Fruit fly (Drosophila melanogaster) whole organism, prepupa: Measurements from ENCODE around the gene Cpr62Bb.
A peak's percentile ranks its signal among the peaks of the same experiment; 100 is the strongest.

ENCODE experiments used
- CG10631 ChIP-seq: fragments of 200-800 bp; sonication (Bioruptor generic); optimal IDR thresholded peaks from 2 replicates; lab custom pipeline; 2016; ENCODE audit warnings: missing biosample characterization, missing genetic modification characterization
- CG10669 ChIP-seq: fragments of 200-800 bp; sonication (Bioruptor generic); optimal IDR thresholded peaks from 3 replicates; lab custom pipeline; 2018; ENCODE audit warnings: missing biosample characterization, mild to moderate bottlenecking, missing genetic modification characterization, moderate library complexity
- CG11294 ChIP-seq: fragments of 200-800 bp; sonication (Bioruptor generic); IDR thresholded peaks from 2 replicates; pipeline ENCODE4 v1.3.6; 2022; ENCODE audit warnings: missing biosample characterization, missing genetic modification characterization
- CG11762 ChIP-seq: fragments of 200-800 bp; sonication (Bioruptor generic); optimal IDR thresholded peaks from 3 replicates; lab custom pipeline; 2016; ENCODE audit warnings: missing biosample characterization, missing genetic modification characterization; ENCODE audit not compliant: insufficient read depth
- CG1621 ChIP-seq: fragments of 200-800 bp; sonication (Bioruptor generic); optimal IDR thresholded peaks from 3 replicates; lab custom pipeline; 2018; ENCODE audit warnings: missing biosample characterization, mild to moderate bottlenecking, missing genetic modification characterization
- CG3032 ChIP-seq: fragments of 200-800 bp; optimal IDR thresholded peaks from 2 replicates; lab custom pipeline; 2019; ENCODE audit warnings: missing biosample characterization, mild to moderate bottlenecking, missing genetic modification characterization, moderate library complexity
- CG32006 ChIP-seq: fragments of 200-800 bp; sonication (Bioruptor generic); optimal IDR thresholded peaks from 3 replicates; lab custom pipeline; 2017; ENCODE audit warnings: missing biosample characterization, mild to moderate bottlenecking, missing genetic modification characterization
- CG34406 ChIP-seq: fragments of 200-800 bp; sonication (Bioruptor generic); optimal IDR thresholded peaks from 3 replicates; lab custom pipeline; 2016; ENCODE audit warnings: missing biosample characterization, missing genetic modification characterization
- CG6163 ChIP-seq: fragments of 200-800 bp; sonication (Bioruptor generic); IDR thresholded peaks from 3 replicates; pipeline ENCODE4 v1.3.6; 2022; ENCODE audit warnings: missing biosample characterization, missing genetic modification characterization
- CG6276 ChIP-seq: fragments of 200-800 bp; sonication (Bioruptor generic); optimal IDR thresholded peaks from 2 replicates; lab custom pipeline; 2017; ENCODE audit warnings: missing biosample characterization, mild to moderate bottlenecking, missing genetic modification characterization
- CG6792 ChIP-seq: fragments of 200-800 bp; sonication (Bioruptor generic); optimal IDR thresholded peaks from 3 replicates; lab custom pipeline; 2016; ENCODE audit warnings: missing biosample characterization, missing genetic modification characterization
- CG6854 ChIP-seq: fragments of 200-800 bp; sonication (Bioruptor generic); optimal IDR thresholded peaks from 2 replicates; lab custom pipeline; 2017; ENCODE audit warnings: missing biosample characterization, mild to moderate bottlenecking, missing genetic modification characterization
- CG8319 ChIP-seq: fragments of 200-800 bp; sonication (Bioruptor generic); optimal IDR thresholded peaks from 3 replicates; lab custom pipeline; 2016; ENCODE audit warnings: missing biosample characterization, missing genetic modification characterization
- CG9139 ChIP-seq: fragments of 200-800 bp; sonication (Bioruptor generic); optimal IDR thresholded peaks from 3 replicates; lab custom pipeline; 2017; ENCODE audit warnings: missing biosample characterization, mild to moderate bottlenecking, missing genetic modification characterization
- Eip78C ChIP-seq: fragments of 200-800 bp; sonication (Bioruptor generic); peaks from one replicate; lab custom pipeline; 2016; ENCODE audit warnings: missing biosample characterization, missing genetic modification characterization
- Eip93F ChIP-seq: fragments of 200-800 bp; sonication (Bioruptor generic); optimal IDR thresholded peaks from 2 replicates; lab custom pipeline; 2016; ENCODE audit warnings: missing biosample characterization, mild to moderate bottlenecking, missing genetic modification characterization
- Ets21C ChIP-seq: fragments of 200-800 bp; sonication (Bioruptor generic); optimal IDR thresholded peaks from 3 replicates; lab custom pipeline; 2016; ENCODE audit warnings: missing biosample characterization, missing genetic modification characterization
- Hr39 ChIP-seq: fragments of 200-800 bp; sonication (Bioruptor generic); optimal IDR thresholded peaks from 2 replicates; lab custom pipeline; 2016; ENCODE audit warnings: missing biosample characterization, missing genetic modification characterization
- Hr4 ChIP-seq: fragments of 200-800 bp; sonication (Bioruptor generic); optimal IDR thresholded peaks from 3 replicates; lab custom pipeline; 2016; ENCODE audit warnings: missing biosample characterization, missing genetic modification characterization
- Smox ChIP-seq: fragments of 200-800 bp; sonication (Bioruptor generic); optimal IDR thresholded peaks from 3 replicates; lab custom pipeline; 2016; ENCODE audit warnings: missing biosample characterization, missing genetic modification characterization
- Sox102F ChIP-seq: fragments of 200-800 bp; sonication (Bioruptor generic); optimal IDR thresholded peaks from 2 replicates; lab custom pipeline; 2016; ENCODE audit warnings: missing biosample characterization, mild to moderate bottlenecking, missing genetic modification characterization
- Sox15 ChIP-seq: fragments of 200-800 bp; sonication (Bioruptor generic); optimal IDR thresholded peaks from 3 replicates; lab custom pipeline; 2016; ENCODE audit warnings: missing biosample characterization, missing genetic modification characterization
- achi ChIP-seq: fragments of 200-800 bp; sonication (Bioruptor generic); optimal IDR thresholded peaks from 3 replicates; lab custom pipeline; 2016; ENCODE audit warnings: missing biosample characterization, missing genetic modification characterization
- acj6 ChIP-seq: fragments of 200-800 bp; sonication (Bioruptor generic); optimal IDR thresholded peaks from 3 replicates; lab custom pipeline; 2016; ENCODE audit warnings: missing biosample characterization, missing genetic modification characterization
- cyc ChIP-seq: fragments of 200-800 bp; sonication (Bioruptor generic); optimal IDR thresholded peaks from 3 replicates; lab custom pipeline; 2016; ENCODE audit warnings: missing biosample characterization, missing genetic modification characterization
- dac ChIP-seq: fragments of 200-800 bp; sonication (Bioruptor generic); optimal IDR thresholded peaks from 2 replicates; lab custom pipeline; 2017; ENCODE audit warnings: missing biosample characterization, mild to moderate bottlenecking, missing genetic modification characterization
- dsx ChIP-seq: fragments of 200-800 bp; optimal IDR thresholded peaks from 3 replicates; lab custom pipeline; 2019; ENCODE audit warnings: missing biosample characterization, mild to moderate bottlenecking, missing genetic modification characterization, moderate library complexity; ENCODE audit not compliant: poor library complexity, severe bottlenecking
- esn ChIP-seq: fragments of 200-800 bp; sonication (Bioruptor generic); optimal IDR thresholded peaks from 2 replicates; lab custom pipeline; 2016; ENCODE audit warnings: missing biosample characterization, mild to moderate bottlenecking, missing genetic modification characterization, moderate library complexity
- fkh ChIP-seq: fragments of 200-800 bp; sonication (Bioruptor generic); optimal IDR thresholded peaks from 3 replicates; lab custom pipeline; 2017; ENCODE audit warnings: missing biosample characterization, mild to moderate bottlenecking, missing genetic modification characterization, moderate library complexity
- net ChIP-seq: fragments of 200-800 bp; sonication (Bioruptor generic); optimal IDR thresholded peaks from 3 replicates; lab custom pipeline; 2016; ENCODE audit warnings: missing biosample characterization, missing genetic modification characterization
- pdm3 ChIP-seq: fragments of 200-800 bp; sonication (Bioruptor generic); optimal IDR thresholded peaks from 3 replicates; lab custom pipeline; 2016; ENCODE audit warnings: missing biosample characterization, missing genetic modification characterization
- svp ChIP-seq: fragments of 200-800 bp; sonication (Bioruptor generic); peaks from one replicate; lab custom pipeline; 2016; ENCODE audit warnings: missing biosample characterization, missing genetic modification characterization
- topi ChIP-seq: fragments of 200-800 bp; sonication (Bioruptor generic); optimal IDR thresholded peaks from 3 replicates; lab custom pipeline; 2016; ENCODE audit warnings: missing biosample characterization, missing genetic modification characterization
- vri ChIP-seq: fragments of 200-800 bp; sonication (Bioruptor generic); optimal IDR thresholded peaks from 3 replicates; lab custom pipeline; 2016; ENCODE audit warnings: missing biosample characterization, mild to moderate bottlenecking, missing genetic modification characterization

Gene Cpr62Bb

DNA sequence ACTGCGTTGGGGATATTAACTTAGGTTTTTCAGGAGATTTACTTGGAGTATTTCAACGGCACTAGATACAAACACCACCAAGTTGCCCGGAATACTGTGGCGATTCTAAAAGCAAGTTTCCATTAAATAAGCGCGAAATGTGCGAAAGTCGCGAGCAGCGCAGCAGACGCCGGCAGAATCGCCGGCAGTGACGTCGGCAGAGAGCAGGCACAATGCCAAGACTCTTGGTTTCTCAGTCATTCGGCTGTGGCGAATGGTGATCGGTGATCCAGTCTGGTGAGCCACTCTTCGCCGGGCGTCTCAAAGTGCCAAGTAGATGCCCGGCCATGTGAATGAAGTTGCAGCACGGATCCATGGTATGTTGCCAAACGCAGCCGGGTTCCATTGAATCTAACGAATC is at the start of gene Cpr62Bb:
Gene Cpr62Bb, minus strand, starts transcription at position 101 of the 400 bp plus-strand sequence.
- TF ChIP-seq acj6 (GFP tag; lab: Kevin White, UChicago) (no peak), CG3032 (tag; lab: Kevin White, UChicago) (no peak), CG34406 (GFP tag; lab: Kevin White, UChicago) (no peak), Smox (no peak), esn (GFP tag; lab: Kevin White, UChicago) (no peak), CG9139 (no peak), CG11294 (GFP tag; lab: Robert Waterston, UW) (no peak), fkh (GFP tag; lab: Kevin White, UChicago) (no peak), achi (no peak), CG10669 (GFP tag; lab: Kevin White, UChicago) (no peak), topi (no peak), CG6163 (no peak), Ets21C (GFP tag; lab: Kevin White, UChicago) (no peak)

DNA sequence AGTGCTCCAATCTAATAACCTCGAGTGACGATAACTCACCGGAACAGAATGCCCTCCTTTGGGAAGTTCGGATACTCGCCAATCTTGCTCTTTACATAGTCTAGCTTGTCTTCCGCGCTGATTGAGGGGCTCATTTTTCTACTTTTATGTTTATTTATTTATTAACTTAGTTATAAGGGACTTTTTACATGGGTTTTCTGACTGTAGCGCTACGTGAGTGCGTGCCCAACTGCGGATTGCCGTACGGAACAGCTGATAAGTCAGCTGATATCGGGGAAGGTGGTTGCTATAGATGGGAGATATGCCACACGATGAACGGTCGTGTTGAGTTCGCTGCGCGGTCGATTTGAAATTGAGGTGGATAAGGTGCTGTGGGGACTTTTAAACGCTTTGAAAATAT is 49.7 kb upstream of the Cpr62Bb start, which contains the start of gene Aprt:
Gene Aprt, minus strand, starts transcription at position 368 of the 400 bp plus-strand sequence.
- TF ChIP-seq cyc (GFP tag; lab: Kevin White, UChicago), result no peak
- TF ChIP-seq CG6854 (GFP tag; lab: Kevin White, UChicago), result no peak
- no peak for TF ChIP-seq Hr39 (GFP tag; lab: Kevin White, UChicago)
- TF ChIP-seq CG1621 (tag; lab: Kevin White, UChicago), result peak; percentile 99
- TF ChIP-seq Eip93F (GFP tag; lab: Kevin White, UChicago), result no peak
- no peak for TF ChIP-seq Hr4 (GFP tag; lab: Kevin White, UChicago)
- TF ChIP-seq net (GFP tag; lab: Kevin White, UChicago), result no peak
- TF ChIP-seq dsx (GFP tag; lab: Kevin White, UChicago), result peak; percentile 4
- TF ChIP-seq topi, result no peak
- no peak for TF ChIP-seq pdm3 (GFP tag; lab: Kevin White, UChicago)
- TF ChIP-seq CG11294 (GFP tag; lab: Robert Waterston, UW), result no peak
- no peak for TF ChIP-seq CG32006 (GFP tag; lab: Kevin White, UChicago)
- TF ChIP-seq fkh (GFP tag; lab: Kevin White, UChicago), result peak; percentile 29
- peak; percentile 90 for TF ChIP-seq svp (GFP tag; lab: Kevin White, UChicago)
- peak; percentile 48 for TF ChIP-seq Eip78C
- no peak for TF ChIP-seq CG10669 (GFP tag; lab: Kevin White, UChicago)
- no peak for TF ChIP-seq CG8319

DNA sequence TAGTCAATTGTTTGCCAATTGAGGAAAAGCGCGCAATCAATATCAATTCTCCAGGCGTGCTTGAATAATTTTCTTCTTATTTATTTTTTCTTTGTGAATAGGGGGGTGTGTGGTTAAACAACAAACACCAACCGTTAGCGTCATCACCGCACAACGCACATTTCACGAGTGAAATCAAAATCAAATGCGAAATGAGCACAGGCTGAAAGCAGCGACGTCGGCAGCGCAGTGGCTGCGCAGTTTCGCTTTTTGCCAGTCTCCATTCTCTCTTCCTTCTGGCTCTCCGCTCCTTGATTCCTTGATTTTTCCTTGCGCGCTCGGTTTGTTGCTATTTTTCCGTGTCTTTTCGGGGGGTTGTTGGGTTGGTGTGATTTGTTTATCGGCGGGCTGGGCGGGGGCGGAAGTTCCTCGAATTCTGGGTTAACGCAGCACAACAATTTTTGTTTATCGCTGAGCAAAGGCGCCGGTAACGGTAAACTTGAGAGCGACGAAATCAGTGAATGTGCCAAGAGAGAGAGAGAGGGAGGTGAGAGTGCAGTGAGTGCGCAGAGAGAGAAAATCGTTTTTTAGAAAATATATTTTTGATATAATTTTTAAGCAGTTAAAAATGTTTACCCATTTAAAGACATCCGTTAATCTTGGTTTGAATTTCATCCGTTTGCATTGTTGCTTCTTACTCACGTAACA is 48.0 kb upstream of the Cpr62Bb start, which contains the start of gene CG13937:
Gene CG13937, minus strand, starts transcription at position 174 of the 687 bp plus-strand sequence.
- peak; percentile 40 for TF ChIP-seq Eip78C
- peak; percentile 11 for TF ChIP-seq fkh (GFP tag; lab: Kevin White, UChicago)
- TF ChIP-seq CG6792, result no peak

DNA sequence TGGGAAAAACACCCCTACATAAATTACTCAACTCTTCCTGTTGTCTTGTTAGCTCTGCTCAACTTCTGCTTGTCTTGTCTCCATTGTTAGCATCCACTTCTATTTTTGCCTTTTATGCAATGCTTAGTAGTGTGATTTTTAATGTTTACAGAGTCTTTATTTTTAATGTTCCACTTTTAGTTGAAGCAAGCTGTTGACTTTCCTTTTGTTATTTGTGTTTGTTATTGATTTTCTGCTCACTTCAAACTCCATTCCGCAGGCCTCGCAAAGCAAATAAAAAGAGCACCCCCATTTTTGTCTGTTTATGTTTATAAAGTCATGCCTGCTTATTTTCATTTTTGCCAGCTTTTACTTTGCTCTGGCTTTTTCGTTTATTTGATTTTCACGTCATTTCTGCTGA is 47.0 kb upstream of the Cpr62Bb start:
- peak; percentile 51 for TF ChIP-seq Eip78C
- TF ChIP-seq Eip93F (GFP tag; lab: Kevin White, UChicago), result no peak
- TF ChIP-seq esn (GFP tag; lab: Kevin White, UChicago), result no peak
- TF ChIP-seq Sox15 (GFP tag; lab: Kevin White, UChicago), result no peak
- no peak for TF ChIP-seq Sox102F (GFP tag; lab: Kevin White, UChicago)
- TF ChIP-seq CG10631 (GFP tag; lab: Kevin White, UChicago), result no peak
- TF ChIP-seq CG11762 (GFP tag; lab: Kevin White, UChicago), result no peak
- TF ChIP-seq CG6276 (GFP tag; lab: Kevin White, UChicago), result no peak
- no peak for TF ChIP-seq dac (GFP tag; lab: Kevin White, UChicago)
- TF ChIP-seq achi, result no peak
- peak; percentile 20 for TF ChIP-seq fkh (GFP tag; lab: Kevin White, UChicago)
- no peak for TF ChIP-seq topi
- no peak for TF ChIP-seq vri
- no peak for TF ChIP-seq CG32006 (GFP tag; lab: Kevin White, UChicago)
